Worm (Caenorhabditis elegans) whole organism, L3 larva: ENCODE data around the gene F53F4.11.

Experiments
- R02D3.7 ChIP-seq: fragments of 150-350 bp; optimal IDR thresholded peaks from 2 replicates; lab custom pipeline; 2014; ENCODE audit warnings: missing biosample characterization, missing genetic modification characterization
- aly-2 ChIP-seq: fragments of 150-350 bp; optimal IDR thresholded peaks from 2 replicates; lab custom pipeline; 2014; ENCODE audit warnings: missing biosample characterization, missing genetic modification characterization
- ama-1 ChIP-seq: fragments of 150-350 bp; optimal IDR thresholded peaks from 2 replicates; lab custom pipeline; 2018
- ceh-82 ChIP-seq: fragments of 150-350 bp; optimal IDR thresholded peaks from 2 replicates; lab custom pipeline; 2014; ENCODE audit warnings: missing biosample characterization, missing genetic modification characterization
- ceh-9 ChIP-seq: sonication (generic microtip); optimal IDR thresholded peaks from 2 replicates; lab custom pipeline; 2018; ENCODE audit warnings: missing biosample characterization, missing genetic modification characterization
- daf-12 ChIP-seq: fragments of 150-350 bp; optimal IDR thresholded peaks from 2 replicates; lab custom pipeline; 2014; ENCODE audit warnings: missing biosample characterization, missing genetic modification reagents, missing genetic modification characterization
- egl-27 ChIP-seq: sonication (generic microtip); optimal IDR thresholded peaks from 4 replicates; lab custom pipeline; 2017; ENCODE audit warnings: missing biosample characterization, missing genetic modification reagents, missing genetic modification characterization
- egl-5 ChIP-seq: fragments of 150-350 bp; optimal IDR thresholded peaks from 2 replicates; lab custom pipeline; 2017; ENCODE audit warnings: missing biosample characterization, missing genetic modification reagents, missing genetic modification characterization, inconsistent platforms
- elt-1 ChIP-seq: fragments of 150-350 bp; optimal IDR thresholded peaks from 2 replicates; lab custom pipeline; 2014; ENCODE audit warnings: missing biosample characterization, missing genetic modification characterization
- elt-2 ChIP-seq: sonication (generic microtip); optimal IDR thresholded peaks from 2 replicates; lab custom pipeline; 2016; ENCODE audit warnings: missing genetic modification reagents, mild to moderate bottlenecking, missing genetic modification characterization, missing compliant biosample characterization
- elt-3 ChIP-seq, 3 experiments: fragments of 150-350 bp in 1 of 3; sonication (generic microtip) in 2 of 3; optimal IDR thresholded peaks; 2 replicates in 2 of 3; 4 replicates in 1 of 3; lab custom pipeline; 2014 to 2017; ENCODE audit warnings: missing biosample characterization in 3 of 3, missing genetic modification characterization in 3 of 3
- eor-1 ChIP-seq, 2 experiments: fragments of 150-350 bp; optimal IDR thresholded peaks; 2 replicates each; lab custom pipeline; 2014 to 2018; ENCODE audit warnings: missing biosample characterization in 2 of 2, missing genetic modification characterization in 2 of 2
- fkh-2 ChIP-seq: fragments of 150-350 bp; optimal IDR thresholded peaks from 2 replicates; lab custom pipeline; 2014; ENCODE audit warnings: missing biosample characterization, missing genetic modification reagents, missing genetic modification characterization
- fos-1 ChIP-seq: fragments of 150-350 bp; optimal IDR thresholded peaks from 2 replicates; lab custom pipeline; 2014; ENCODE audit warnings: missing biosample characterization, missing genetic modification characterization
- jun-1 ChIP-seq: fragments of 150-350 bp; optimal IDR thresholded peaks from 2 replicates; lab custom pipeline; 2014; ENCODE audit warnings: missing biosample characterization, missing genetic modification reagents, missing genetic modification characterization
- lin-15B ChIP-seq: fragments of 150-350 bp; optimal IDR thresholded peaks from 2 replicates; lab custom pipeline; 2014; ENCODE audit warnings: missing biosample characterization, missing genetic modification characterization
- lin-39 ChIP-seq: fragments of 150-350 bp; optimal IDR thresholded peaks from 2 replicates; lab custom pipeline; 2018; ENCODE audit warnings: missing biosample characterization, missing genetic modification reagents, missing genetic modification characterization
- lsy-12 ChIP-seq: sonication (generic microtip); optimal IDR thresholded peaks from 2 replicates; lab custom pipeline; 2016; ENCODE audit warnings: mild to moderate bottlenecking, missing genetic modification characterization, missing compliant biosample characterization
- mdl-1 ChIP-seq: fragments of 150-350 bp; optimal IDR thresholded peaks from 2 replicates; lab custom pipeline; 2014; ENCODE audit warnings: missing biosample characterization, missing genetic modification characterization
- mml-1 ChIP-seq: fragments of 150-350 bp; sonication (generic microtip); optimal IDR thresholded peaks from 3 replicates; lab custom pipeline; 2014; ENCODE audit warnings: missing biosample characterization, missing genetic modification characterization
- nfya-1 ChIP-seq: sonication (generic microtip); optimal IDR thresholded peaks from 2 replicates; lab custom pipeline; 2017; ENCODE audit warnings: missing genetic modification characterization, mild to moderate bottlenecking, missing compliant biosample characterization, antibody characterized with exemption, moderate library complexity; ENCODE audit not compliant: insufficient read depth
- nhr-11 ChIP-seq: fragments of 150-350 bp; optimal IDR thresholded peaks from 2 replicates; lab custom pipeline; 2014; ENCODE audit warnings: missing biosample characterization, missing genetic modification characterization
- nhr-12 ChIP-seq: fragments of 150-350 bp; optimal IDR thresholded peaks from 2 replicates; lab custom pipeline; 2014; ENCODE audit warnings: missing biosample characterization, missing genetic modification characterization
- nhr-23 ChIP-seq: fragments of 150-350 bp; optimal IDR thresholded peaks from 2 replicates; lab custom pipeline; 2014; ENCODE audit warnings: missing biosample characterization, missing genetic modification reagents, missing genetic modification characterization
- nhr-237 ChIP-seq: fragments of 150-350 bp; optimal IDR thresholded peaks from 2 replicates; lab custom pipeline; 2014; ENCODE audit warnings: missing biosample characterization, missing genetic modification characterization
- nhr-25 ChIP-seq: sonication (generic microtip); optimal IDR thresholded peaks from 2 replicates; lab custom pipeline; 2017; ENCODE audit warnings: missing biosample characterization, missing genetic modification characterization
- nhr-28 ChIP-seq: fragments of 150-350 bp; optimal IDR thresholded peaks from 2 replicates; lab custom pipeline; 2014; ENCODE audit warnings: missing biosample characterization, missing genetic modification characterization
- nhr-43 ChIP-seq: sonication (generic microtip); optimal IDR thresholded peaks from 2 replicates; lab custom pipeline; 2016; ENCODE audit warnings: mild to moderate bottlenecking, missing genetic modification characterization, missing compliant biosample characterization; ENCODE audit not compliant: poor library complexity, severe bottlenecking
- nhr-67 ChIP-seq: fragments of 150-350 bp; optimal IDR thresholded peaks from 2 replicates; lab custom pipeline; 2014; ENCODE audit warnings: missing biosample characterization, missing genetic modification characterization
- nhr-76 ChIP-seq: fragments of 150-350 bp; sonication (generic microtip); optimal IDR thresholded peaks from 5 replicates; lab custom pipeline; 2014; ENCODE audit warnings: missing biosample characterization, missing genetic modification characterization
- nhr-77 ChIP-seq: fragments of 150-350 bp; optimal IDR thresholded peaks from 2 replicates; lab custom pipeline; 2014; ENCODE audit warnings: missing biosample characterization, missing genetic modification characterization
- pqm-1 ChIP-seq: fragments of 150-350 bp; optimal IDR thresholded peaks from 2 replicates; lab custom pipeline; 2017; ENCODE audit warnings: missing biosample characterization, missing genetic modification characterization, inconsistent platforms
- skn-1 ChIP-seq: fragments of 150-350 bp; optimal IDR thresholded peaks from 2 replicates; lab custom pipeline; 2014; ENCODE audit warnings: missing biosample characterization, missing genetic modification characterization
- tbx-2 ChIP-seq: sonication (generic microtip); optimal IDR thresholded peaks from 2 replicates; lab custom pipeline; 2016; ENCODE audit warnings: mild to moderate bottlenecking, missing genetic modification characterization, missing compliant biosample characterization
- unc-39 ChIP-seq: sonication (generic microtip); optimal IDR thresholded peaks from 4 replicates; lab custom pipeline; 2017; ENCODE audit warnings: missing biosample characterization, missing genetic modification characterization
- ztf-11 ChIP-seq: fragments of 150-350 bp; optimal IDR thresholded peaks from 2 replicates; lab custom pipeline; 2014; ENCODE audit warnings: missing biosample characterization, missing genetic modification characterization
- ztf-4 ChIP-seq: fragments of 150-350 bp; optimal IDR thresholded peaks from 2 replicates; lab custom pipeline; 2014; ENCODE audit warnings: missing biosample characterization, missing genetic modification characterization

Gene F53F4.11

ce11 chrV:13652322-13652721, 28.0 kb upstream of the F53F4.11 start:
- TF ChIP-seq nhr-43 (tag; lab: Kevin White, UChicago) = peak; percentile 55
- TF ChIP-seq nhr-76 (tag; lab: Kevin White, UChicago) = no peak
- peak; percentile 4 for TF ChIP-seq elt-2

ce11 chrV:13650800-13651199, 26.5 kb upstream of the F53F4.11 start:
- TF ChIP-seq pqm-1 (tag; lab: Kevin White, UChicago) (no peak), elt-1 (tag; lab: Kevin White, UChicago) (no peak), eor-1 (tag; optimal IDR thresholded peaks at IDR 0.05; lab: Kevin White, UChicago) (no peak), nhr-77 (tag; lab: Kevin White, UChicago) (no peak), fkh-2 (tag; lab: Kevin White, UChicago) (no peak), lsy-12 (tag; lab: Kevin White, UChicago) (no peak), fos-1 (tag; lab: Kevin White, UChicago) (no peak), daf-12 (tag; lab: Kevin White, UChicago) (no peak), jun-1 (no peak), egl-27 (tag; lab: Kevin White, UChicago) (no peak), nhr-67 (tag; lab: Kevin White, UChicago) (no peak), nhr-237 (tag; lab: Kevin White, UChicago) (no peak), nhr-11 (tag; lab: Kevin White, UChicago) (no peak), nfya-1 (tag; lab: Kevin White, UChicago) (no peak), lin-15B (tag; lab: Kevin White, UChicago) (no peak), lin-39 (tag; lab: Kevin White, UChicago) (no peak), nhr-28 (tag; lab: Kevin White, UChicago) (no peak), ama-1 (lab: Kevin White, UChicago) (no peak), mml-1 (no peak), R02D3.7 (tag; lab: Kevin White, UChicago) (no peak)
- TF ChIP-seq, all 47 proteins: peak for 0

ce11 chrV:13649730-13650349, 25.5 kb upstream of the F53F4.11 start, which contains the start of gene H37A05.4:
Gene H37A05.4, minus strand, starts transcription at chrV:13649780.
- TF ChIP-seq R02D3.7 (tag; lab: Kevin White, UChicago) (no peak), nhr-25 (tag; lab: Kevin White, UChicago) (no peak), nhr-43 (tag; lab: Kevin White, UChicago) (peak; percentile 94), ceh-9 (tag; lab: Kevin White, UChicago) (no peak), ceh-82 (tag; lab: Kevin White, UChicago) (no peak), tbx-2 (peak; percentile 7), ztf-11 (tag; lab: Kevin White, UChicago) (no peak), mml-1 (no peak), elt-3 (tag; optimal IDR thresholded peaks at IDR 0.05; lab: Kevin White, UChicago) (no peak), nhr-23 (tag; lab: Kevin White, UChicago) (peak; percentile 35), pqm-1 (tag; lab: Kevin White, UChicago) (no peak), elt-2 (peak; percentile 40), lsy-12 (tag; lab: Kevin White, UChicago) (peak; percentile 73), egl-5 (tag; lab: Kevin White, UChicago) (no peak), ama-1 (lab: Kevin White, UChicago) (peak; percentile 33), ztf-4 (tag; lab: Kevin White, UChicago) (no peak), nhr-12 (tag; lab: Kevin White, UChicago) (no peak), unc-39 (tag; lab: Kevin White, UChicago) (no peak), nhr-67 (tag; lab: Kevin White, UChicago) (no peak), skn-1 (tag; lab: Kevin White, UChicago) (no peak), nhr-11 (tag; lab: Kevin White, UChicago) (no peak), aly-2 (tag; lab: Kevin White, UChicago) (peak; percentile 18), nhr-237 (tag; lab: Kevin White, UChicago) (no peak), mdl-1 (no peak)
